Worm (Caenorhabditis elegans) whole organism, L4 larva: ENCODE results near the gene rpb-2.

Source experiments
- F10B5.3 ChIP-seq: sonication (generic microtip); optimal IDR thresholded peaks from 2 replicates; lab custom pipeline; 2016; ENCODE audit warnings: mild to moderate bottlenecking, missing genetic modification characterization, missing compliant biosample characterization
- F26F4.8 ChIP-seq: fragments of 200-800 bp; sonication (Bioruptor generic); conservative IDR thresholded peaks from 2 replicates; pipeline ENCODE4 v1.3.6; 2022; ENCODE audit warnings: missing genetic modification characterization, missing compliant biosample characterization
- Y5F2A.4 ChIP-seq: fragments of 200-800 bp; sonication (Bioruptor generic); optimal IDR thresholded peaks from 2 replicates; lab custom pipeline; 2018; ENCODE audit warnings: mild to moderate bottlenecking, missing genetic modification characterization, missing compliant biosample characterization
- aha-1 ChIP-seq: fragments of 150-350 bp; peaks from one replicate; lab custom pipeline; 2014; ENCODE audit warnings: missing biosample characterization, missing genetic modification characterization
- arid-1 ChIP-seq: fragments of 200-800 bp; sonication (Bioruptor generic); conservative IDR thresholded peaks from 2 replicates; pipeline ENCODE4 v1.3.6; 2022; ENCODE audit warnings: missing genetic modification reagents, missing genetic modification characterization, missing compliant biosample characterization
- attf-4 ChIP-seq: sonication (generic microtip); optimal IDR thresholded peaks from 3 replicates; lab custom pipeline; 2017; ENCODE audit warnings: missing biosample characterization, missing genetic modification characterization
- ces-1 ChIP-seq: fragments of 150-350 bp; sonication (generic microtip); optimal IDR thresholded peaks from 4 replicates; lab custom pipeline; 2014; ENCODE audit warnings: missing biosample characterization, missing genetic modification reagents, missing genetic modification characterization
- cey-2 ChIP-seq: sonication (generic microtip); optimal IDR thresholded peaks from 3 replicates; lab custom pipeline; 2017; ENCODE audit warnings: missing genetic modification characterization, mild to moderate bottlenecking, missing compliant biosample characterization, antibody characterized with exemption, borderline replicate concordance; ENCODE audit not compliant: insufficient read depth
- ctbp-1 ChIP-seq: fragments of 200-800 bp; sonication (Bioruptor generic); IDR thresholded peaks from 2 replicates; pipeline ENCODE4 v1.3.6; 2022; ENCODE audit warnings: missing genetic modification reagents, missing genetic modification characterization, missing compliant biosample characterization
- daf-12 ChIP-seq: fragments of 150-350 bp; optimal IDR thresholded peaks from 2 replicates; lab custom pipeline; 2014; ENCODE audit warnings: missing biosample characterization, missing genetic modification reagents, missing genetic modification characterization
- daf-19 ChIP-seq: fragments of 200-800 bp; sonication (Bioruptor generic); conservative IDR thresholded peaks from 2 replicates; pipeline ENCODE4 v1.3.6; 2022; ENCODE audit warnings: missing genetic modification characterization, missing compliant biosample characterization
- dmd-8 ChIP-seq: fragments of 200-800 bp; sonication (Bioruptor generic); IDR thresholded peaks from 2 replicates; pipeline ENCODE4 v1.3.6; 2022; ENCODE audit warnings: missing genetic modification characterization, missing compliant biosample characterization
- dve-1 ChIP-seq: sonication (generic microtip); optimal IDR thresholded peaks from 2 replicates; lab custom pipeline; 2017; ENCODE audit warnings: antibody characterized with exemption, mild to moderate bottlenecking, missing genetic modification characterization, missing compliant biosample characterization; ENCODE audit not compliant: insufficient read depth
- egl-27 ChIP-seq: sonication (generic microtip); optimal IDR thresholded peaks from 3 replicates; lab custom pipeline; 2017; ENCODE audit warnings: missing biosample characterization, missing genetic modification reagents, missing genetic modification characterization
- fkh-10 ChIP-seq: fragments of 150-350 bp; optimal IDR thresholded peaks from 2 replicates; lab custom pipeline; 2014; ENCODE audit warnings: missing biosample characterization, missing genetic modification reagents, missing genetic modification characterization
- gei-8 ChIP-seq: fragments of 200-800 bp; sonication (Bioruptor generic); optimal IDR thresholded peaks from 2 replicates; lab custom pipeline; 2018; ENCODE audit warnings: mild to moderate bottlenecking, missing genetic modification characterization, missing compliant biosample characterization
- hif-1 ChIP-seq, 2 experiments: sonication (generic microtip); optimal IDR thresholded peaks; 2 replicates each; lab custom pipeline; 2016 to 2017; ENCODE audit warnings: missing compliant biosample characterization in 2 of 2, missing genetic modification characterization in 2 of 2, missing genetic modification reagents in 2 of 2, missing genotype in 2 of 2, mild to moderate bottlenecking in 1 of 2
- hlh-11 ChIP-seq: fragments of 200-800 bp; sonication (Bioruptor generic); optimal IDR thresholded peaks from 2 replicates; lab custom pipeline; 2018; ENCODE audit warnings: mild to moderate bottlenecking, missing genetic modification characterization, missing compliant biosample characterization
- hlh-30 ChIP-seq: sonication (generic microtip); optimal IDR thresholded peaks from 2 replicates; lab custom pipeline; 2017; ENCODE audit warnings: antibody characterized with exemption, mild to moderate bottlenecking, missing genetic modification characterization, missing compliant biosample characterization; ENCODE audit not compliant: insufficient read depth
- lin-1 ChIP-seq: fragments of 200-800 bp; sonication (Bioruptor generic); IDR thresholded peaks from 2 replicates; pipeline ENCODE4 v1.3.6; 2022; ENCODE audit warnings: missing genetic modification reagents, missing genetic modification characterization, missing compliant biosample characterization
- lin-13 ChIP-seq: fragments of 150-350 bp; optimal IDR thresholded peaks from 2 replicates; lab custom pipeline; 2014; ENCODE audit warnings: missing biosample characterization, missing genetic modification reagents, missing genetic modification characterization
- lin-29 ChIP-seq: fragments of 200-800 bp; sonication (Bioruptor generic); IDR thresholded peaks from 2 replicates; pipeline ENCODE4 v1.3.6; 2022; ENCODE audit warnings: missing genetic modification reagents, missing genetic modification characterization, missing compliant biosample characterization
- lin-38 ChIP-seq: fragments of 200-800 bp; sonication (Bioruptor generic); IDR thresholded peaks from 2 replicates; pipeline ENCODE4 v1.3.6; 2022; ENCODE audit warnings: missing genetic modification reagents, missing genetic modification characterization, missing compliant biosample characterization
- lsy-2 ChIP-seq, 2 experiments: fragments of 150-350 bp in 1 of 2; sonication (generic microtip) in 1 of 2; optimal IDR thresholded peaks; 2 replicates each; lab custom pipeline; 2014 to 2017; ENCODE audit warnings: missing biosample characterization in 2 of 2, missing genetic modification characterization in 2 of 2
- madf-5 ChIP-seq, 2 experiments: fragments of 200-800 bp; sonication (Bioruptor generic); IDR thresholded peaks; 2 replicates each; pipeline ENCODE4 v1.3.6; 2022; ENCODE audit warnings: missing compliant biosample characterization in 2 of 2, missing genetic modification characterization in 2 of 2
- mdl-1 ChIP-seq, 2 experiments: fragments of 150-350 bp in 1 of 2; sonication (generic microtip) in 1 of 2; optimal IDR thresholded peaks; 2 replicates each; lab custom pipeline; 2014 to 2017; ENCODE audit warnings: missing biosample characterization in 2 of 2, missing genetic modification characterization in 2 of 2
- mdt-29 ChIP-seq: fragments of 200-800 bp; sonication (Bioruptor generic); IDR thresholded peaks from 2 replicates; pipeline ENCODE4 v1.3.6; 2022; ENCODE audit warnings: missing genetic modification reagents, missing genetic modification characterization, missing compliant biosample characterization
- mep-1 ChIP-seq: fragments of 150-350 bp; sonication (generic microtip); optimal IDR thresholded peaks from 3 replicates; lab custom pipeline; 2014; ENCODE audit warnings: missing biosample characterization, missing genetic modification characterization
- mxl-3 ChIP-seq: fragments of 200-800 bp; sonication (Bioruptor generic); optimal IDR thresholded peaks from 2 replicates; lab custom pipeline; 2018; ENCODE audit warnings: mild to moderate bottlenecking, missing genetic modification characterization, missing compliant biosample characterization
- nhr-10 ChIP-seq: fragments of 150-350 bp; optimal IDR thresholded peaks from 2 replicates; lab custom pipeline; 2014; ENCODE audit warnings: missing biosample characterization, missing genetic modification characterization
- nhr-102 ChIP-seq: sonication (generic microtip); optimal IDR thresholded peaks from 2 replicates; lab custom pipeline; 2016; ENCODE audit warnings: mild to moderate bottlenecking, missing genetic modification characterization, moderate library complexity, missing compliant biosample characterization
- nhr-237 ChIP-seq: sonication (generic microtip); optimal IDR thresholded peaks from 2 replicates; lab custom pipeline; 2017; ENCODE audit warnings: missing biosample characterization, missing genetic modification characterization
- nhr-41 ChIP-seq: fragments of 200-800 bp; sonication (Bioruptor generic); IDR thresholded peaks from 2 replicates; pipeline ENCODE4 v1.3.6; 2022; ENCODE audit warnings: missing genetic modification reagents, missing genetic modification characterization, missing compliant biosample characterization
- nhr-48 ChIP-seq: sonication (generic microtip); optimal IDR thresholded peaks from 2 replicates; lab custom pipeline; 2016; ENCODE audit warnings: mild to moderate bottlenecking, missing genetic modification characterization, missing compliant biosample characterization
- nhr-76 ChIP-seq: fragments of 150-350 bp; optimal IDR thresholded peaks from 2 replicates; lab custom pipeline; 2014; ENCODE audit warnings: missing biosample characterization, missing genetic modification characterization
- nhr-77 ChIP-seq: fragments of 150-350 bp; optimal IDR thresholded peaks from 2 replicates; lab custom pipeline; 2014; ENCODE audit warnings: missing biosample characterization, missing genetic modification characterization
- pha-4 ChIP-seq, 2 experiments: fragments of 150-350 bp in 1 of 2; fragments of 200-800 bp in 1 of 2; sonication (Bioruptor generic) in 1 of 2; IDR thresholded peaks in 1 of 2; optimal IDR thresholded peaks in 1 of 2; 2 replicates each; pipeline versions ENCODE4 v1.3.6 to Lab custom; 2014 to 2022; ENCODE audit warnings: missing genetic modification characterization in 2 of 2, missing genetic modification reagents in 2 of 2, missing biosample characterization in 1 of 2, missing compliant biosample characterization in 1 of 2
- php-3 ChIP-seq: fragments of 200-800 bp; sonication (Bioruptor generic); IDR thresholded peaks from 2 replicates; pipeline ENCODE4 v1.3.6; 2022; ENCODE audit warnings: missing genetic modification reagents, missing genetic modification characterization, missing compliant biosample characterization
- pqm-1 ChIP-seq: sonication (generic microtip); optimal IDR thresholded peaks from 2 replicates; lab custom pipeline; 2017; ENCODE audit warnings: missing biosample characterization, missing genetic modification characterization
- sdz-12 ChIP-seq: fragments of 200-800 bp; sonication (Bioruptor generic); optimal IDR thresholded peaks from 2 replicates; lab custom pipeline; 2018; ENCODE audit warnings: mild to moderate bottlenecking, missing genetic modification characterization, missing compliant biosample characterization
- set-16 ChIP-seq: fragments of 200-800 bp; sonication (Bioruptor generic); IDR thresholded peaks from 2 replicates; pipeline ENCODE4 v1.3.6; 2022; ENCODE audit warnings: missing genetic modification reagents, missing genetic modification characterization, missing compliant biosample characterization
- tra-1 ChIP-seq: fragments of 200-800 bp; sonication (Bioruptor generic); IDR thresholded peaks from 2 replicates; pipeline ENCODE4 v1.3.6; 2022; ENCODE audit warnings: missing genetic modification reagents, missing genetic modification characterization, missing compliant biosample characterization
- unc-39 ChIP-seq: sonication (generic microtip); optimal IDR thresholded peaks from 2 replicates; lab custom pipeline; 2017; ENCODE audit warnings: missing biosample characterization, missing genetic modification characterization
- unc-62 ChIP-seq, 3 experiments: fragments of 150-350 bp in 1 of 3; sonication (generic microtip); optimal IDR thresholded peaks in 2 of 3; peaks in 1 of 3; 1 replicate in 1 of 3; 2 replicates in 2 of 3; lab custom pipeline; 2014 to 2017; ENCODE audit warnings: missing biosample characterization in 3 of 3, missing genetic modification characterization in 3 of 3, missing genetic modification reagents in 3 of 3, missing genotype in 1 of 3
- vab-7 ChIP-seq: fragments of 200-800 bp; sonication (Bioruptor generic); IDR thresholded peaks from 2 replicates; pipeline ENCODE4 v1.3.6; 2022; ENCODE audit warnings: missing genetic modification reagents, missing genetic modification characterization, missing compliant biosample characterization
- zag-1 ChIP-seq: fragments of 150-350 bp; optimal IDR thresholded peaks from 2 replicates; lab custom pipeline; 2014; ENCODE audit warnings: missing biosample characterization, missing genetic modification characterization
- zfp-2 ChIP-seq: sonication (generic microtip); optimal IDR thresholded peaks from 2 replicates; lab custom pipeline; 2016; ENCODE audit warnings: mild to moderate bottlenecking, missing genetic modification characterization, missing compliant biosample characterization
- zip-2 ChIP-seq: fragments of 150-350 bp; optimal IDR thresholded peaks from 2 replicates; lab custom pipeline; 2014; ENCODE audit warnings: missing biosample characterization, missing genetic modification characterization
- ztf-11 ChIP-seq: fragments of 150-350 bp; optimal IDR thresholded peaks from 2 replicates; lab custom pipeline; 2014; ENCODE audit warnings: missing biosample characterization, missing genetic modification characterization

The rpb-2 gene

DNA sequence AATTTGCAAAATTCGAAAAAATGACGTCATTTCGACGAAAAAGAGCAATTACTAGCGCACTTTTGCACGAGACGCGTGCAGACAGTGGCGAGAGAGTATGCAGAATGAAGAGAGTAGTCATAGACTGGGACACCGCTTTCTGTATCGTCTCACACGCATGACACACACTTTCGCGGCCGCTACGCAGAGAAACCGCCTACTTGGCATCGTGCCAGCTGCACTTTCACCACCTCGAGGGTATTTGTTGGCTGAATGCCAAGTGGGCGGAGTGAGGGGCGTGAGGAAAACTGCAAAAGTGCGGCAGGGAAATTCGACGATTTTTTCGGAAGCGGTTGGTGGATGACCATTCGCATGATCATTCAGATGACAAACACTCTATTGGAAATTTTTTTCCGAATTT, 39.6 kb upstream of the rpb-2 start (continued):
- TF ChIP-seq daf-19 (GFP tag; lab: Robert Waterston, UW), result peak; percentile 96
- TF ChIP-seq lsy-2 (tag; optimal IDR thresholded peaks at IDR 0.05; lab: Kevin White, UChicago), result peak; percentile 93 to 97
- TF ChIP-seq dve-1 (tag; lab: Kevin White, UChicago), result peak; percentile 100
- peak; percentile 99 for TF ChIP-seq gei-8 (GFP tag; lab: Kevin White, UChicago)
- TF ChIP-seq pha-4 (GFP tag; IDR thresholded peaks at IDR 0.05; lab: Robert Waterston, UW), result peak; percentile 98
- TF ChIP-seq pha-4 (tag; optimal IDR thresholded peaks at IDR 0.05; lab: Kevin White, UChicago), result peak; percentile 55
- TF ChIP-seq lin-38 (GFP tag; lab: Robert Waterston, UW), result peak; percentile 94
- TF ChIP-seq F10B5.3 (tag; lab: Kevin White, UChicago), result peak; percentile 88
- no peak for TF ChIP-seq ztf-11 (tag; lab: Kevin White, UChicago)
- TF ChIP-seq F26F4.8, result peak; percentile 75
- peak; percentile 96 for TF ChIP-seq nhr-77
- peak; percentile 95 for TF ChIP-seq arid-1
- peak; percentile 96 for TF ChIP-seq nhr-10 (tag; lab: Kevin White, UChicago)
- TF ChIP-seq nhr-102 (tag; lab: Kevin White, UChicago), result peak; percentile 98
- TF ChIP-seq cey-2 (tag; lab: Kevin White, UChicago), result peak; percentile 9
- peak; percentile 100 for TF ChIP-seq hlh-30 (tag; lab: Kevin White, UChicago)
- peak; percentile 62 for TF ChIP-seq zag-1 (tag; lab: Kevin White, UChicago)
- peak; percentile 99 for TF ChIP-seq ctbp-1
- TF ChIP-seq nhr-41, result peak; percentile 99
- TF ChIP-seq nhr-237 (tag; lab: Kevin White, UChicago), result peak; percentile 77
- TF ChIP-seq lin-13, result peak; percentile 97
- TF ChIP-seq mdl-1 (tag; optimal IDR thresholded peaks at IDR 0.05; lab: Kevin White, UChicago), result peak; percentile 79 to 99
- peak; percentile 87 for TF ChIP-seq zip-2 (tag; lab: Kevin White, UChicago)
- TF ChIP-seq sdz-12 (GFP tag; lab: Kevin White, UChicago), result peak; percentile 95
- peak; percentile 85 for TF ChIP-seq Y5F2A.4 (GFP tag; lab: Kevin White, UChicago)
- TF ChIP-seq hif-1 (tag; optimal IDR thresholded peaks at IDR 0.05; lab: Kevin White, UChicago), result peak; percentile 94 to 97
- TF ChIP-seq ces-1 (GFP tag; lab: Kevin White, UChicago), result peak; percentile 70
- peak; percentile 94 for TF ChIP-seq lin-29 (GFP tag; lab: Robert Waterston, UW)
- peak; percentile 31 for TF ChIP-seq pqm-1 (tag; lab: Kevin White, UChicago)
- TF ChIP-seq dmd-8 (GFP tag; lab: Robert Waterston, UW), result peak; percentile 58; the same call in 1 of the 2 replicates
- peak; percentile 100 for TF ChIP-seq hlh-11
- TF ChIP-seq aha-1 (tag; lab: Kevin White, UChicago), result peak; percentile 100
- peak; percentile 99 for TF ChIP-seq fkh-10 (GFP tag; lab: Kevin White, UChicago)
- TF ChIP-seq mep-1, result peak; percentile 99
- TF ChIP-seq set-16 (GFP tag; lab: Robert Waterston, UW), result peak; percentile 96
- TF ChIP-seq egl-27 (tag; lab: Kevin White, UChicago), result peak; percentile 62
- peak; percentile 97 for TF ChIP-seq vab-7 (GFP tag; lab: Robert Waterston, UW)
- TF ChIP-seq madf-5 (GFP tag; IDR thresholded peaks at IDR 0.05; lab: Robert Waterston, UW), result peak in 1 of 2 experiments; percentile 78; a peak in 1 of 4 replicates
- peak; percentile 83 for TF ChIP-seq nhr-76 (tag; lab: Kevin White, UChicago)
- TF ChIP-seq tra-1 (GFP tag; lab: Robert Waterston, UW), result peak; percentile 99
- TF ChIP-seq daf-12 (tag; lab: Kevin White, UChicago), result no peak
- peak; percentile 99 for TF ChIP-seq lin-1 (GFP tag; lab: Robert Waterston, UW)
- TF ChIP-seq nhr-48 (tag; lab: Kevin White, UChicago), result peak; percentile 98
- TF ChIP-seq zfp-2 (tag; lab: Kevin White, UChicago), result peak; percentile 96
- TF ChIP-seq attf-4 (tag; lab: Kevin White, UChicago), result no peak
- peak; percentile 28 to 100 for TF ChIP-seq unc-62 (GFP tag; optimal IDR thresholded peaks at IDR 0.05 in 1 of 2; lab: Kevin White, UChicago)
- no peak for TF ChIP-seq unc-62 (tag; optimal IDR thresholded peaks at IDR 0.05; lab: Kevin White, UChicago)
- peak; percentile 90 for TF ChIP-seq unc-39 (tag; lab: Kevin White, UChicago)
- TF ChIP-seq mdt-29 (GFP tag; lab: Robert Waterston, UW), result peak; percentile 98
- peak; percentile 99 for TF ChIP-seq mxl-3
- TF ChIP-seq php-3 (GFP tag; lab: Robert Waterston, UW), result peak; percentile 97
